Worm (Caenorhabditis elegans) whole organism, L1 larva: ENCODE results near the gene clec-260.

Experiments used
- C16A3.4 ChIP-seq: fragments of 150-350 bp; optimal IDR thresholded peaks from 2 replicates; lab custom pipeline; 2014; ENCODE audit warnings: missing biosample characterization, missing genetic modification characterization
- aha-1 ChIP-seq: fragments of 150-350 bp; optimal IDR thresholded peaks from 2 replicates; lab custom pipeline; 2014; ENCODE audit warnings: missing biosample characterization, missing genetic modification characterization
- lin-35 ChIP-seq, 2 experiments: fragments of 150-350 bp; optimal IDR thresholded peaks; 2 replicates each; lab custom pipeline; 2014; ENCODE audit warnings: missing biosample characterization in 2 of 2, missing genetic modification characterization in 2 of 2, missing genetic modification reagents in 2 of 2
- mab-9 ChIP-seq: fragments of 200-800 bp; sonication (Bioruptor generic); IDR thresholded peaks from 2 replicates; pipeline ENCODE4 v1.3.6; 2022; ENCODE audit warnings: missing genetic modification reagents, missing genetic modification characterization, missing compliant biosample characterization
- nhr-11 ChIP-seq: fragments of 150-350 bp; optimal IDR thresholded peaks from 2 replicates; lab custom pipeline; 2014; ENCODE audit warnings: missing biosample characterization, missing genetic modification characterization
- nhr-12 ChIP-seq: sonication (generic microtip); optimal IDR thresholded peaks from 2 replicates; lab custom pipeline; 2017; ENCODE audit warnings: missing biosample characterization, missing genetic modification characterization
- nhr-76 ChIP-seq: sonication (generic microtip); optimal IDR thresholded peaks from 2 replicates; lab custom pipeline; 2017; ENCODE audit warnings: missing biosample characterization, missing genetic modification characterization
- pag-3 ChIP-seq: sonication (generic microtip); optimal IDR thresholded peaks from 2 replicates; lab custom pipeline; 2017; ENCODE audit warnings: missing genetic modification characterization, mild to moderate bottlenecking, missing compliant biosample characterization, antibody characterized with exemption, borderline replicate concordance; ENCODE audit not compliant: insufficient read depth
- tbx-2 ChIP-seq: sonication (generic microtip); optimal IDR thresholded peaks from 2 replicates; lab custom pipeline; 2016; ENCODE audit warnings: missing genetic modification characterization, missing compliant biosample characterization
- unc-130 ChIP-seq: fragments of 150-350 bp; optimal IDR thresholded peaks from 2 replicates; lab custom pipeline; 2017; ENCODE audit warnings: missing biosample characterization, missing genetic modification characterization, inconsistent platforms
- unc-86 ChIP-seq: sonication (generic microtip); optimal IDR thresholded peaks from 2 replicates; lab custom pipeline; 2016; ENCODE audit warnings: missing genetic modification characterization, missing compliant biosample characterization
- vab-15 ChIP-seq: sonication (generic microtip); optimal IDR thresholded peaks from 2 replicates; lab custom pipeline; 2017; ENCODE audit warnings: missing genotype, mild to moderate bottlenecking, missing genetic modification characterization, missing compliant biosample characterization
- xbp-1 ChIP-seq: sonication (generic microtip); optimal IDR thresholded peaks from 2 replicates; lab custom pipeline; 2016; ENCODE audit warnings: missing genetic modification characterization, missing compliant biosample characterization

- no peak for TF ChIP-seq C16A3.4 (tag; lab: Kevin White, UChicago)
- no peak for TF ChIP-seq nhr-12
- no peak for TF ChIP-seq vab-15 (tag; lab: Kevin White, UChicago)
- TF ChIP-seq unc-130 (tag; lab: Kevin White, UChicago), result no peak
- TF ChIP-seq lin-35 (GFP tag; optimal IDR thresholded peaks at IDR 0.05; lab: Kevin White, UChicago), result no peak
- TF ChIP-seq mab-9 (GFP tag; lab: Robert Waterston, UW), result no peak
- no peak for TF ChIP-seq tbx-2 (tag; lab: Kevin White, UChicago)
- TF ChIP-seq aha-1 (tag; lab: Kevin White, UChicago), result no peak
- TF ChIP-seq nhr-76 (tag; lab: Kevin White, UChicago), result no peak
- no peak for TF ChIP-seq pag-3 (tag; lab: Kevin White, UChicago)
- TF ChIP-seq xbp-1 (tag; lab: Kevin White, UChicago), result no peak
- no peak for TF ChIP-seq nhr-11 (tag; lab: Kevin White, UChicago)
- TF ChIP-seq unc-86 (tag; lab: Kevin White, UChicago), result no peak
These were observed at the start of gene clec-260 for ce11 chrV:19986213-19986612.
